Fruit fly (Drosophila melanogaster): ENCODE measurements around the gene CG4598.

Gene CG4598

DNA sequence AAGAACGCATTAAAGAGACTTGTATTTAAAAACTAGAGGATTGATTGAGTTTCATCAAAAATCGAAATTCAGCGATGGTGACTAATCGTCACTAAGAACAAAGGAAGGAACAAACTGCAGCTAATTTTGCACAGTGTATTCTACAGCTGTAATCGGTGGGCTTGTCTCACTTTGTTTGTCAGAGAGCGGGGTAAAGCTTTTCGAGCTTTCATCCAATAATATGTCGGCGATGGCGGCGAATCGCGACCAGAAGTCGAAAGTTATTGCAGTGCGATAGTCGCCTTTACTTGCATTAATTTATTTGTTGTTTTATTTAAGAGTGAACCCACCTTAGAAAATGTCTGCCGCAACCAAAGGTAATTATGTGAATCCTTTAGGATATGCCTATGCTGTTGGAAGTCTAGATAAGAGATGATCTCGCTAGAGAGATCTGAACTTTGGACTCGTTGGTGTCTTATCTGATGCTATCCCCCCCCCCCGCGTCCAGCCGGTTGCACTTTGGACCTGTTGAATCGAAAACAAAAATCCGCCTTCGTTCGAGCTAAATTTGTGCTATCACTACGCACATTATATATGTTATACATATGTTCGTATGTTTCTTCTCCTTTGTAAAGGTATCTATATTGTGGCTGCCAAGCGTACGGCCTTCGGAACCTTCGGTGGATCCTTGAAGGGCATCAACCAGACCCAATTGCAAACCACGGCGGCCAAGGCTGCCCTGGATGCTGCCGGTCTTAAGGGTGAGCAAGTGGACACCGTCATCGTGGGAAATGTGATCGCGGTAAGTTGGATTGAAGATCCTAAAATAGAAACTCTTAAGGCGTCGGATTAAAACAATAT is 3.2 kb upstream of the CG4598 start, which contains the start of gene yip2 (continued):
- TF ChIP-seq E2f1 (GFP tag; IDR thresholded peaks at IDR 0.05) (peak; percentile 17; the same call in 1 of the 2 replicates), CG15269 (tag; optimal IDR thresholded peaks at IDR 0.05) (peak; percentile 72), Nf-YC (tag; optimal IDR thresholded peaks at IDR 0.05) (peak; percentile 67), CG4424 (GFP tag; optimal IDR thresholded peaks at IDR 0.05) (peak; percentile 33), pan (optimal IDR thresholded peaks at IDR 0.05) (no peak), pan (GFP tag; optimal IDR thresholded peaks at IDR 0.05 in 1 of 2, IDR thresholded peaks at IDR 0.05 in 1 of 2) (peak in 1 of 2 experiments; percentile 71), ara (GFP tag; IDR thresholded peaks at IDR 0.05) (peak; percentile 35; the same call in 1 of the 2 replicates), Taf1 (GFP tag; IDR thresholded peaks at IDR 0.05) (0 out of 2 replicates have a peak, but pooled peaks have one; percentile 6), cas (GFP tag; IDR thresholded peaks at IDR 0.05) (0 out of 2 replicates have a peak, but pooled peaks have one; percentile 10), Stat92E (GFP tag; optimal IDR thresholded peaks at IDR 0.05) (no peak), CG7556 (GFP tag; optimal IDR thresholded peaks at IDR 0.05) (peak; percentile 65), CG14050 (GFP tag; IDR thresholded peaks at IDR 0.05) (peak; percentile 47; the same call in 1 of the 3 replicates), Meics (GFP tag; optimal IDR thresholded peaks at IDR 0.05) (peak; percentile 70), eve (GFP tag; optimal IDR thresholded peaks at IDR 0.05) (no peak), Opbp (GFP tag; IDR thresholded peaks at IDR 0.05; ENCODE audit: partially characterized antibody) (no peak), kni (GFP tag; optimal IDR thresholded peaks at IDR 0.05) (no peak), btn (GFP tag; optimal IDR thresholded peaks at IDR 0.05) (no peak), CG11560 (tag; IDR thresholded peaks at IDR 0.05) (no peak), Ravus (GFP tag; IDR thresholded peaks at IDR 0.05) (no peak), CG5180 (GFP tag; optimal IDR thresholded peaks at IDR 0.05) (peak; percentile 29), al (GFP tag; IDR thresholded peaks at IDR 0.05) (no peak; the same call in 1 of the 2 replicates), aop (GFP tag; IDR thresholded peaks at IDR 0.05) (no peak), zfh1 (GFP tag; IDR thresholded peaks at IDR 0.05) (peak; percentile 72), E2f2 (GFP tag; IDR thresholded peaks at IDR 0.05) (peak; percentile 49; the same call in 1 of the 2 replicates), Drgx (GFP tag; IDR thresholded peaks at IDR 0.05) (peak; percentile 95), bowl (GFP tag; IDR thresholded peaks at IDR 0.05) (no peak; the same call in 1 of the 2 replicates), Ets97D (GFP tag; optimal IDR thresholded peaks at IDR 0.05) (peak; percentile 15), Dip3 (GFP tag; optimal IDR thresholded peaks at IDR 0.05) (peak; percentile 52), CG31388 (GFP tag; optimal IDR thresholded peaks at IDR 0.05) (no peak), CG3995 (GFP tag; optimal IDR thresholded peaks at IDR 0.05) (peak; percentile 14), CG5245 (GFP tag; optimal IDR thresholded peaks at IDR 0.05) (no peak), trh (GFP tag; optimal IDR thresholded peaks at IDR 0.05) (no peak), bcd (GFP tag; optimal IDR thresholded peaks at IDR 0.05) (peak; percentile 46), sens (GFP tag) (peak; percentile 83), Fer1 (GFP tag; optimal IDR thresholded peaks at IDR 0.05) (peak; percentile 72), Dp (GFP tag; optimal IDR thresholded peaks at IDR 0.05) (no peak), emc (GFP tag; optimal IDR thresholded peaks at IDR 0.05) (no peak), ci (GFP tag; IDR thresholded peaks at IDR 0.05) (peak; percentile 93), CG33213 (GFP tag; optimal IDR thresholded peaks at IDR 0.05) (no peak), gfzf (GFP tag; optimal IDR thresholded peaks at IDR 0.05) (no peak), Hr51 (GFP tag; optimal IDR thresholded peaks at IDR 0.05) (peak; percentile 20 to 77), fd64A (GFP tag; optimal IDR thresholded peaks at IDR 0.05) (no peak), hkb (optimal IDR thresholded peaks at IDR 0.05) (no peak), hkb (GFP tag; IDR thresholded peaks at IDR 0.05) (peak; percentile 76), CG14710 (tag; optimal IDR thresholded peaks at IDR 0.05) (no peak), CG18262 (tag; optimal IDR thresholded peaks at IDR 0.05) (peak; percentile 50), fd3F (GFP tag; optimal IDR thresholded peaks at IDR 0.05) (peak; percentile 41), CG14667 (GFP tag; IDR thresholded peaks at IDR 0.05) (no peak), jing (GFP tag; optimal IDR thresholded peaks at IDR 0.05) (no peak), CG4360 (GFP tag; IDR thresholded peaks at IDR 0.05) (no peak)

All from whole organism, embryonic.